Worm (Caenorhabditis elegans) whole organism, L1 larva: ENCODE measurements around the gene acs-10.

Source experiments
- alr-1 ChIP-seq: fragments of 200-800 bp; sonication (Bioruptor generic); optimal IDR thresholded peaks from 2 replicates; lab custom pipeline; 2018; ENCODE audit warnings: borderline replicate concordance, mild to moderate bottlenecking, missing genetic modification characterization, missing compliant biosample characterization
- blmp-1 ChIP-seq: fragments of 150-350 bp; optimal IDR thresholded peaks from 2 replicates; lab custom pipeline; 2014; ENCODE audit warnings: missing biosample characterization, missing genetic modification characterization
- ceh-82 ChIP-seq, 3 experiments: fragments of 150-350 bp in 1 of 3; sonication (generic microtip) in 2 of 3; optimal IDR thresholded peaks; 2 replicates each; lab custom pipeline; 2014 to 2017; ENCODE audit warnings: missing biosample characterization in 3 of 3, missing genetic modification characterization in 3 of 3
- efl-1 ChIP-seq, 4 experiments: fragments of 150-350 bp; optimal IDR thresholded peaks in 3 of 4; peaks in 1 of 4; 1 replicate in 1 of 4; 2 replicates in 3 of 4; lab custom pipeline; 2014; ENCODE audit warnings: missing biosample characterization in 2 of 4, missing genetic modification characterization in 2 of 4, missing genetic modification reagents in 2 of 4
- elt-2 ChIP-seq: sonication (generic microtip); optimal IDR thresholded peaks from 2 replicates; lab custom pipeline; 2016; ENCODE audit warnings: missing genetic modification characterization, mild to moderate bottlenecking, inconsistent platforms, missing compliant biosample characterization, missing genetic modification reagents
- elt-3 ChIP-seq, 6 experiments: fragments of 150-350 bp in 1 of 6; sonication (generic microtip); optimal IDR thresholded peaks; 2 replicates each; lab custom pipeline; 2017 to 2018; ENCODE audit warnings: missing biosample characterization in 6 of 6, missing genetic modification characterization in 6 of 6, inconsistent platforms in 1 of 6
- lsy-2 ChIP-seq, 2 experiments: fragments of 150-350 bp; optimal IDR thresholded peaks; 2 replicates each; lab custom pipeline; 2014; ENCODE audit warnings: missing biosample characterization in 2 of 2, missing genetic modification characterization in 2 of 2
- nhr-76 ChIP-seq: sonication (generic microtip); optimal IDR thresholded peaks from 2 replicates; lab custom pipeline; 2017; ENCODE audit warnings: missing biosample characterization, missing genetic modification characterization
- pag-3 ChIP-seq: sonication (generic microtip); optimal IDR thresholded peaks from 2 replicates; lab custom pipeline; 2017; ENCODE audit warnings: missing genetic modification characterization, mild to moderate bottlenecking, missing compliant biosample characterization, antibody characterized with exemption, borderline replicate concordance; ENCODE audit not compliant: insufficient read depth
- rnt-1 ChIP-seq: sonication (generic microtip); optimal IDR thresholded peaks from 2 replicates; lab custom pipeline; 2016; ENCODE audit warnings: mild to moderate bottlenecking, missing genetic modification characterization, moderate library complexity, missing compliant biosample characterization
- tbx-2 ChIP-seq: sonication (generic microtip); optimal IDR thresholded peaks from 2 replicates; lab custom pipeline; 2016; ENCODE audit warnings: missing genetic modification characterization, missing compliant biosample characterization
- unc-62 ChIP-seq: fragments of 150-350 bp; optimal IDR thresholded peaks from 2 replicates; lab custom pipeline; 2014; ENCODE audit warnings: missing biosample characterization, missing genetic modification reagents, missing genetic modification characterization

- TF ChIP-seq nhr-76 = no peak
- no peak for TF ChIP-seq elt-2 (tag; lab: Kevin White, UChicago)
- TF ChIP-seq alr-1 (tag; lab: Kevin White, UChicago) = no peak
- no peak for TF ChIP-seq blmp-1
- no peak for TF ChIP-seq lsy-2 (tag; optimal IDR thresholded peaks at IDR 0.05; lab: Kevin White, UChicago)
- TF ChIP-seq rnt-1 (tag; lab: Kevin White, UChicago) = no peak
- TF ChIP-seq tbx-2 (tag; lab: Kevin White, UChicago) = no peak
- no peak for TF ChIP-seq elt-3 (tag; optimal IDR thresholded peaks at IDR 0.05; lab: Kevin White, UChicago)
- no peak for TF ChIP-seq efl-1 (optimal IDR thresholded peaks at IDR 0.05; lab: Kevin White, UChicago)
- TF ChIP-seq efl-1 (GFP tag; optimal IDR thresholded peaks at IDR 0.05 in 1 of 2; lab: Kevin White, UChicago) = no peak
- TF ChIP-seq ceh-82 (tag; optimal IDR thresholded peaks at IDR 0.05; lab: Kevin White, UChicago) = no peak
- no peak for TF ChIP-seq unc-62 (GFP tag; lab: Kevin White, UChicago)
- no peak for TF ChIP-seq pag-3
Measured at ce11 chrV:14103970-14104369, 42.3 kb upstream of the acs-10 start, which contains the start of gene D1086.9.
